Fruit fly (Drosophila melanogaster) whole organism, embryonic: ENCODE data around the gene Atg6.
A peak's percentile ranks its signal among the peaks of the same experiment; 100 is the strongest.

Experiments
- ATbp ChIP-seq: fragments of 200-800 bp; sonication (Bioruptor generic); optimal IDR thresholded peaks from 2 replicates; lab custom pipeline; 2017; ENCODE audit warnings: missing biosample characterization, mild to moderate bottlenecking, missing genetic modification characterization, missing genetic modification reagents
- Atf3 ChIP-seq: fragments of 200-800 bp; sonication (Bioruptor generic); optimal IDR thresholded peaks from 3 replicates; lab custom pipeline; 2016; ENCODE audit warnings: missing biosample characterization, missing genetic modification characterization
- CG1024 ChIP-seq: fragments of 200-800 bp; sonication (Bioruptor generic); IDR thresholded peaks from 2 replicates; pipeline ENCODE4 v1.3.6; 2022; ENCODE audit warnings: missing biosample characterization, missing genetic modification characterization
- CG10565 ChIP-seq: fragments of 200-800 bp; sonication (Bioruptor generic); optimal IDR thresholded peaks from 3 replicates; lab custom pipeline; 2016; ENCODE audit warnings: missing biosample characterization, mild to moderate bottlenecking, missing genetic modification characterization
- CG10979 ChIP-seq: fragments of 200-800 bp; sonication (Bioruptor generic); optimal IDR thresholded peaks from 2 replicates; lab custom pipeline; 2018; ENCODE audit warnings: missing biosample characterization, mild to moderate bottlenecking, missing genetic modification characterization, moderate library complexity
- CG11504 ChIP-seq: fragments of 200-800 bp; sonication (Bioruptor generic); optimal IDR thresholded peaks from 3 replicates; lab custom pipeline; 2019; ENCODE audit warnings: missing biosample characterization, mild to moderate bottlenecking, missing genetic modification characterization, moderate library complexity
- CG13424 ChIP-seq: fragments of 200-800 bp; sonication (Bioruptor generic); optimal IDR thresholded peaks from 2 replicates; lab custom pipeline; 2019; ENCODE audit warnings: missing biosample characterization, mild to moderate bottlenecking, missing genetic modification characterization, moderate library complexity
- CG1529 ChIP-seq: fragments of 200-800 bp; sonication (Bioruptor generic); optimal IDR thresholded peaks from 3 replicates; lab custom pipeline; 2018; ENCODE audit warnings: missing biosample characterization, missing genetic modification characterization
- CG18011 ChIP-seq: fragments of 200-800 bp; sonication (Bioruptor generic); optimal IDR thresholded peaks from 2 replicates; lab custom pipeline; 2017; ENCODE audit warnings: missing biosample characterization, missing genetic modification characterization, mild to moderate bottlenecking, moderate library complexity, missing genotype
- CG2116 ChIP-seq: fragments of 200-800 bp; sonication (Bioruptor generic); optimal IDR thresholded peaks from 3 replicates; lab custom pipeline; 2018; ENCODE audit warnings: missing biosample characterization, mild to moderate bottlenecking, missing genetic modification characterization
- CG31365 ChIP-seq: fragments of 200-800 bp; sonication (Bioruptor generic); optimal IDR thresholded peaks from 2 replicates; lab custom pipeline; 2018; ENCODE audit warnings: missing biosample characterization, mild to moderate bottlenecking, missing genetic modification characterization
- CG4707 ChIP-seq: fragments of 200-800 bp; sonication (Bioruptor generic); optimal IDR thresholded peaks from 2 replicates; lab custom pipeline; 2018; ENCODE audit warnings: missing biosample characterization, mild to moderate bottlenecking, missing genetic modification characterization, moderate library complexity
- CG4820 ChIP-seq: fragments of 200-800 bp; sonication (Bioruptor generic); optimal IDR thresholded peaks from 3 replicates; lab custom pipeline; 2016; ENCODE audit warnings: missing biosample characterization, missing genetic modification characterization
- CG4854 ChIP-seq: fragments of 200-800 bp; sonication (Bioruptor generic); optimal IDR thresholded peaks from 2 replicates; lab custom pipeline; 2016; ENCODE audit warnings: missing biosample characterization, missing genetic modification characterization, inconsistent platforms
- CG6272 ChIP-seq: fragments of 200-800 bp; sonication (Bioruptor generic); IDR thresholded peaks from 2 replicates; pipeline ENCODE4 v1.3.6; 2022; ENCODE audit warnings: missing biosample characterization, missing genetic modification characterization
- CG7271 ChIP-seq: fragments of 200-800 bp; sonication (Bioruptor generic); optimal IDR thresholded peaks from 2 replicates; lab custom pipeline; 2018; ENCODE audit warnings: missing biosample characterization, mild to moderate bottlenecking, missing genetic modification characterization, moderate library complexity
- CG7839 ChIP-seq: fragments of 200-800 bp; sonication (Bioruptor generic); optimal IDR thresholded peaks from 3 replicates; lab custom pipeline; 2018; ENCODE audit warnings: missing biosample characterization, mild to moderate bottlenecking, missing genetic modification characterization, moderate library complexity
- CoRest ChIP-seq: fragments of 200-800 bp; sonication (Bioruptor generic); optimal IDR thresholded peaks from 3 replicates; lab custom pipeline; 2018; ENCODE audit warnings: missing biosample characterization, mild to moderate bottlenecking, missing genetic modification characterization, moderate library complexity
- Deaf1 ChIP-seq: fragments of 200-800 bp; optimal IDR thresholded peaks from 3 replicates; lab custom pipeline; 2019; ENCODE audit warnings: missing biosample characterization, mild to moderate bottlenecking, missing genetic modification characterization, moderate library complexity
- Dref ChIP-seq: fragments of 200-800 bp; sonication (Bioruptor generic); IDR thresholded peaks from 2 replicates; pipeline ENCODE4 v1.3.6; 2022; ENCODE audit warnings: missing biosample characterization, missing genetic modification characterization
- Elba2 ChIP-seq: fragments of 200-800 bp; sonication (Bioruptor generic); optimal IDR thresholded peaks from 3 replicates; lab custom pipeline; 2016; ENCODE audit warnings: missing biosample characterization, missing genetic modification characterization
- Ets97D ChIP-seq: fragments of 200-800 bp; sonication (Bioruptor generic); optimal IDR thresholded peaks from 3 replicates; lab custom pipeline; 2016; ENCODE audit warnings: missing biosample characterization, missing genetic modification characterization
- H2.0 ChIP-seq: fragments of 200-800 bp; sonication (Bioruptor generic); IDR thresholded peaks from 2 replicates; pipeline ENCODE4 v1.3.6; 2022; ENCODE audit warnings: missing biosample characterization, missing genetic modification characterization
- HLHmδ ChIP-seq: fragments of 200-800 bp; sonication (Bioruptor generic); optimal IDR thresholded peaks from 2 replicates; lab custom pipeline; 2018; ENCODE audit warnings: missing biosample characterization, mild to moderate bottlenecking, missing genetic modification characterization, moderate library complexity
- Hmr ChIP-seq: fragments of 200-800 bp; sonication (Bioruptor generic); optimal IDR thresholded peaks from 3 replicates; lab custom pipeline; 2017; ENCODE audit warnings: mild to moderate bottlenecking, missing biosample characterization, missing genetic modification reagents, missing genetic modification characterization
- Kr ChIP-seq: fragments of 200-800 bp; sonication (Bioruptor generic); optimal IDR thresholded peaks from 2 replicates; lab custom pipeline; 2017; ENCODE audit warnings: missing biosample characterization, mild to moderate bottlenecking, missing genetic modification characterization
- Lhr ChIP-seq: fragments of 200-800 bp; sonication (Bioruptor generic); optimal IDR thresholded peaks from 3 replicates; lab custom pipeline; 2017; ENCODE audit warnings: mild to moderate bottlenecking, missing biosample characterization, missing genetic modification reagents, missing genetic modification characterization
- MTF-1 ChIP-seq: fragments of 200-800 bp; sonication (Bioruptor generic); optimal IDR thresholded peaks from 2 replicates; lab custom pipeline; 2018; ENCODE audit warnings: missing biosample characterization, mild to moderate bottlenecking, missing genetic modification characterization, borderline replicate concordance
- Mad ChIP-seq: fragments of 200-800 bp; sonication (Bioruptor generic); optimal IDR thresholded peaks from 2 replicates; lab custom pipeline; 2016; ENCODE audit warnings: missing biosample characterization, missing genetic modification characterization
- Myb ChIP-seq: fragments of 200-800 bp; sonication (Bioruptor generic); optimal IDR thresholded peaks from 2 replicates; lab custom pipeline; 2016; ENCODE audit warnings: missing biosample characterization, missing genetic modification characterization
- Scr ChIP-seq: fragments of 200-800 bp; sonication (Bioruptor generic); IDR thresholded peaks from 2 replicates; pipeline ENCODE4 v1.3.6; 2022; ENCODE audit warnings: missing biosample characterization, missing genetic modification characterization; ENCODE audit not compliant: partially characterized antibody
- ase ChIP-seq: fragments of 200-800 bp; sonication (Bioruptor generic); IDR thresholded peaks from 3 replicates; pipeline ENCODE4 v1.3.6; 2022; ENCODE audit warnings: missing biosample characterization, missing genetic modification characterization
- bigmax ChIP-seq: fragments of 200-800 bp; sonication (Bioruptor generic); optimal IDR thresholded peaks from 2 replicates; lab custom pipeline; 2018; ENCODE audit warnings: missing biosample characterization, mild to moderate bottlenecking, missing genetic modification characterization
- btn ChIP-seq: fragments of 200-800 bp; sonication (Bioruptor generic); optimal IDR thresholded peaks from 2 replicates; lab custom pipeline; 2016; ENCODE audit warnings: missing biosample characterization, missing genetic modification characterization
- cg ChIP-seq: fragments of 200-800 bp; sonication (Bioruptor generic); optimal IDR thresholded peaks from 3 replicates; lab custom pipeline; 2019; ENCODE audit warnings: missing biosample characterization, mild to moderate bottlenecking, missing genetic modification characterization, moderate library complexity
- ci ChIP-seq: fragments of 200-800 bp; sonication (Bioruptor generic); IDR thresholded peaks from 3 replicates; pipeline ENCODE4 v1.3.6; 2022; ENCODE audit warnings: missing biosample characterization, missing genetic modification characterization
- croc ChIP-seq: fragments of 200-800 bp; sonication (Bioruptor generic); conservative IDR thresholded peaks from 3 replicates; pipeline ENCODE4 v1.3.6; 2022; ENCODE audit warnings: missing biosample characterization, missing genetic modification characterization
- dmrt11E ChIP-seq: fragments of 200-800 bp; sonication (Bioruptor generic); optimal IDR thresholded peaks from 3 replicates; lab custom pipeline; 2018; ENCODE audit warnings: missing biosample characterization, mild to moderate bottlenecking, missing genetic modification characterization, moderate library complexity
- esg ChIP-seq: fragments of 200-800 bp; sonication (Bioruptor generic); conservative IDR thresholded peaks from 2 replicates; pipeline ENCODE4 v1.3.6; 2022; ENCODE audit warnings: missing biosample characterization, missing genetic modification characterization
- exex ChIP-seq: fragments of 200-800 bp; sonication (Bioruptor generic); optimal IDR thresholded peaks from 4 replicates; lab custom pipeline; 2018; ENCODE audit warnings: missing biosample characterization, mild to moderate bottlenecking, missing genetic modification characterization, moderate library complexity
- grn ChIP-seq: fragments of 200-800 bp; sonication (Bioruptor generic); optimal IDR thresholded peaks from 3 replicates; lab custom pipeline; 2017; ENCODE audit warnings: missing biosample characterization, missing genetic modification characterization
- hb ChIP-seq: fragments of 200-800 bp; sonication (Bioruptor generic); IDR thresholded peaks from 3 replicates; pipeline ENCODE4 v1.3.6; 2022; ENCODE audit warnings: missing biosample characterization, missing genetic modification characterization; ENCODE audit not compliant: partially characterized antibody
- hkb ChIP-seq, 2 experiments: fragments of 200-800 bp in 1 of 2; fragments of >200 bp in 1 of 2; sonication (Bioruptor generic) in 1 of 2; IDR thresholded peaks in 1 of 2; optimal IDR thresholded peaks in 1 of 2; 2 replicates each; pipeline versions ENCODE4 v1.3.6 to Lab custom; 2017 to 2022; ENCODE audit warnings: missing biosample characterization in 1 of 2, missing genetic modification characterization in 1 of 2
- mam ChIP-seq: fragments of 200-800 bp; sonication (Bioruptor generic); optimal IDR thresholded peaks from 3 replicates; lab custom pipeline; 2016; ENCODE audit warnings: missing biosample characterization, missing genetic modification characterization
- phol ChIP-seq: fragments of 200-800 bp; sonication (Bioruptor generic); optimal IDR thresholded peaks from 3 replicates; lab custom pipeline; 2018; ENCODE audit warnings: missing biosample characterization, mild to moderate bottlenecking, missing genetic modification characterization, moderate library complexity
- run ChIP-seq: fragments of 200-800 bp; sonication (Bioruptor generic); optimal IDR thresholded peaks from 3 replicates; lab custom pipeline; 2018; ENCODE audit warnings: missing biosample characterization, mild to moderate bottlenecking, missing genetic modification characterization
- salm ChIP-seq: fragments of 200-800 bp; sonication (Bioruptor generic); optimal IDR thresholded peaks from 2 replicates; lab custom pipeline; 2018; ENCODE audit warnings: missing biosample characterization, mild to moderate bottlenecking, missing genetic modification characterization
- slbo ChIP-seq: fragments of 200-800 bp; sonication (Bioruptor generic); IDR thresholded peaks from 2 replicates; pipeline ENCODE4 v1.3.6; 2022; ENCODE audit warnings: missing biosample characterization, missing genetic modification characterization
- sna ChIP-seq: fragments of 200-800 bp; sonication (Bioruptor generic); IDR thresholded peaks from 2 replicates; pipeline ENCODE4 v1.3.6; 2022; ENCODE audit warnings: missing biosample characterization, missing genetic modification characterization; ENCODE audit not compliant: partially characterized antibody
- ssp ChIP-seq: fragments of 200-800 bp; sonication (Bioruptor generic); IDR thresholded peaks from 2 replicates; pipeline ENCODE4 v1.3.6; 2022; ENCODE audit warnings: missing biosample characterization, missing genetic modification characterization
- vvl ChIP-seq: fragments of 200-800 bp; sonication (Bioruptor generic); IDR thresholded peaks from 2 replicates; pipeline ENCODE4 v1.3.6; 2022; ENCODE audit warnings: missing biosample characterization, missing genetic modification characterization

Atg6 gene

DNA sequence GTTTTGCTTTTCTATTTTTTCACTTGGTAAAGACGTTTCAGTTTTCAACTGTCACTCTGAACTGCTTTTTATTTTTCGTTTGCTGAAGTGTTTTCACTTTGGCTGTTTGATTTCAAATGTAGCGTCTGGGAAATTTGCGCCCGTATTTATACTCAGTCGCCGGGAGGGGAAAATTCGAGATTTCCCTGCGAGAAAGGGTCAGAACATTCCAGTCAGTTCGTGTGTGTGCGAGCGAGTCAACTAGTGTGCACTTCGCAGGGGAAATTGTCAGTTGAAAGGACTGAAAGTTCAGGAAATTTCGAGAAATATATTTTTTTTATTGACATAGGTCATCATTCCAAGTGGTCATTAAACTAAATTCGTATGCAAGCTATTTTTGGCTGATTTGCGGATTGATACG is 6.6 kb upstream of the Atg6 start, which contains the start of gene Hsp68 (continued):
- TF ChIP-seq CG2116 (GFP tag; lab: Kevin White, UChicago), result no peak
- no peak for TF ChIP-seq Lhr (GFP tag; lab: Kevin White, UChicago)
- TF ChIP-seq ssp (GFP tag; lab: Robert Waterston, UW), result no peak
- no peak for TF ChIP-seq phol (tag; lab: Kevin White, UChicago)
- peak; percentile 2 for TF ChIP-seq HLHmδ
- TF ChIP-seq Mad (GFP tag; lab: Kevin White, UChicago), result no peak
- TF ChIP-seq dmrt11E (tag; lab: Kevin White, UChicago), result no peak
- no peak for TF ChIP-seq CG4854 (GFP tag; lab: Kevin White, UChicago)
- no peak for TF ChIP-seq ATbp
- no peak for TF ChIP-seq Atf3 (GFP tag; lab: Kevin White, UChicago)
- no peak for TF ChIP-seq slbo (GFP tag; lab: Robert Waterston, UW)
- TF ChIP-seq mam (GFP tag; lab: Kevin White, UChicago), result no peak
- no peak for TF ChIP-seq CG7271 (tag; lab: Kevin White, UChicago)
- TF ChIP-seq btn, result no peak
- no peak for TF ChIP-seq vvl (GFP tag; lab: Robert Waterston, UW)
- TF ChIP-seq MTF-1 (GFP tag; lab: Kevin White, UChicago), result peak; percentile 25
- no peak for TF ChIP-seq bigmax (GFP tag; lab: Kevin White, UChicago)
- no peak for TF ChIP-seq CG7839 (tag; lab: Kevin White, UChicago)
- 0 out of 2 replicates have a peak, but pooled peaks have one; percentile 50 for TF ChIP-seq sna (GFP tag; lab: Robert Waterston, UW)
- no peak for TF ChIP-seq Scr
- TF ChIP-seq CG18011, result no peak
- TF ChIP-seq H2.0 (GFP tag; lab: Robert Waterston, UW), result no peak
- TF ChIP-seq Ets97D (GFP tag; lab: Kevin White, UChicago), result peak; percentile 15
- no peak for TF ChIP-seq CG13424
- no peak for TF ChIP-seq ci
- no peak for TF ChIP-seq CG11504 (tag; lab: Kevin White, UChicago)
- no peak for TF ChIP-seq run (tag; lab: Kevin White, UChicago)
- peak; percentile 58 for TF ChIP-seq Myb (GFP tag; lab: Kevin White, UChicago)
- no peak for TF ChIP-seq Hmr
- TF ChIP-seq hb (GFP tag; lab: Robert Waterston, UW), result no peak
- no peak for TF ChIP-seq CG4820 (GFP tag; lab: Kevin White, UChicago)
- no peak for TF ChIP-seq hkb (optimal IDR thresholded peaks at IDR 0.05; lab: Kevin White, UChicago)
- TF ChIP-seq hkb (GFP tag; IDR thresholded peaks at IDR 0.05; lab: Robert Waterston, UW), result no peak
- TF ChIP-seq ase (GFP tag; lab: Robert Waterston, UW), result no peak
- TF ChIP-seq CG1529 (GFP tag; lab: Kevin White, UChicago), result peak; percentile 0
- peak; percentile 29 for TF ChIP-seq CG31365
- no peak for TF ChIP-seq Kr
- TF ChIP-seq CoRest, result no peak
- TF ChIP-seq CG10979, result no peak
- no peak for TF ChIP-seq Deaf1
- TF ChIP-seq CG10565 (GFP tag; lab: Kevin White, UChicago), result no peak
- no peak for TF ChIP-seq exex
- TF ChIP-seq Elba2, result no peak
- no peak for TF ChIP-seq CG6272 (GFP tag; lab: Robert Waterston, UW)
- no peak for TF ChIP-seq esg (GFP tag; lab: Robert Waterston, UW)
- TF ChIP-seq CG1024 (GFP tag; lab: Robert Waterston, UW), result no peak
- TF ChIP-seq CG4707, result peak; percentile 30
- no peak for TF ChIP-seq grn (GFP tag; lab: Kevin White, UChicago)
- no peak for TF ChIP-seq Dref (GFP tag; lab: Robert Waterston, UW)
- peak; percentile 10 for TF ChIP-seq cg (GFP tag; lab: Kevin White, UChicago)
- no peak for TF ChIP-seq salm (tag; lab: Kevin White, UChicago)
- no peak for TF ChIP-seq croc (GFP tag; lab: Robert Waterston, UW)
